Fruit fly (Drosophila melanogaster) whole organism, embryonic: ENCODE data around the gene CG15212.

Experiments used
- CG10959 ChIP-seq: fragments of 200-800 bp; sonication (Bioruptor generic); IDR thresholded peaks from 2 replicates; pipeline ENCODE4 v1.3.6; 2022; ENCODE audit warnings: missing biosample characterization, missing genetic modification characterization
- CG10979 ChIP-seq: fragments of 200-800 bp; sonication (Bioruptor generic); optimal IDR thresholded peaks from 2 replicates; lab custom pipeline; 2018; ENCODE audit warnings: missing biosample characterization, mild to moderate bottlenecking, missing genetic modification characterization, moderate library complexity
- CG11093 ChIP-seq: fragments of 200-800 bp; sonication (Bioruptor generic); IDR thresholded peaks from 3 replicates; pipeline ENCODE4 v1.3.6; 2022; ENCODE audit warnings: missing biosample characterization, missing genetic modification characterization
- CG1233 ChIP-seq: fragments of 200-800 bp; sonication (Bioruptor generic); optimal IDR thresholded peaks from 4 replicates; lab custom pipeline; 2018; ENCODE audit warnings: missing biosample characterization, mild to moderate bottlenecking, missing genetic modification characterization
- CG12659 ChIP-seq: fragments of 200-800 bp; sonication (Bioruptor generic); optimal IDR thresholded peaks from 3 replicates; lab custom pipeline; 2017; ENCODE audit warnings: mild to moderate bottlenecking, missing biosample characterization, missing genetic modification reagents, missing genetic modification characterization
- CG13296 ChIP-seq: fragments of 200-800 bp; sonication (Bioruptor generic); optimal IDR thresholded peaks from 3 replicates; lab custom pipeline; 2018; ENCODE audit warnings: missing biosample characterization, mild to moderate bottlenecking, missing genetic modification characterization
- CG13894 ChIP-seq: fragments of 200-800 bp; sonication (Bioruptor generic); optimal IDR thresholded peaks from 3 replicates; lab custom pipeline; 2018; ENCODE audit warnings: missing biosample characterization, mild to moderate bottlenecking, missing genetic modification characterization, moderate library complexity
- CG1832 ChIP-seq: fragments of 200-800 bp; sonication (Bioruptor generic); optimal IDR thresholded peaks from 2 replicates; lab custom pipeline; 2017; ENCODE audit warnings: missing biosample characterization, mild to moderate bottlenecking, missing genetic modification characterization, inconsistent platforms
- CG2199 ChIP-seq: fragments of 200-800 bp; sonication (Bioruptor generic); IDR thresholded peaks from 3 replicates; pipeline ENCODE4 v1.3.6; 2022; ENCODE audit warnings: missing biosample characterization, missing genetic modification characterization
- CG2875 ChIP-seq: fragments of 200-800 bp; sonication (Bioruptor generic); optimal IDR thresholded peaks from 2 replicates; lab custom pipeline; 2017; ENCODE audit warnings: missing biosample characterization, mild to moderate bottlenecking, missing genetic modification characterization, missing genetic modification reagents
- CG42726 ChIP-seq: fragments of 200-800 bp; sonication (Bioruptor generic); IDR thresholded peaks from 2 replicates; pipeline ENCODE4 v1.3.6; 2022; ENCODE audit warnings: missing biosample characterization, missing genetic modification characterization; ENCODE audit not compliant: partially characterized antibody
- CG4282 ChIP-seq: fragments of 200-800 bp; sonication (Bioruptor generic); optimal IDR thresholded peaks from 2 replicates; lab custom pipeline; 2016; ENCODE audit warnings: missing biosample characterization, missing genetic modification characterization
- CG43689 ChIP-seq: fragments of 200-800 bp; sonication (Bioruptor generic); IDR thresholded peaks from 2 replicates; pipeline ENCODE4 v1.3.6; 2022; ENCODE audit warnings: missing biosample characterization, missing genetic modification characterization
- CG4404 ChIP-seq: fragments of 200-800 bp; sonication (Bioruptor generic); IDR thresholded peaks from 2 replicates; pipeline ENCODE4 v1.3.6; 2022; ENCODE audit warnings: missing biosample characterization, missing genetic modification characterization
- CG4854 ChIP-seq: fragments of 200-800 bp; sonication (Bioruptor generic); optimal IDR thresholded peaks from 2 replicates; lab custom pipeline; 2016; ENCODE audit warnings: missing biosample characterization, missing genetic modification characterization, inconsistent platforms
- CG6765 ChIP-seq: fragments of 200-800 bp; sonication (Bioruptor generic); optimal IDR thresholded peaks from 3 replicates; lab custom pipeline; 2017; ENCODE audit warnings: missing biosample characterization, mild to moderate bottlenecking, missing genetic modification characterization
- CG8478 ChIP-seq: fragments of >200 bp; optimal IDR thresholded peaks from 2 replicates; lab custom pipeline; 2018
- CG9437 ChIP-seq: fragments of 200-800 bp; sonication (Bioruptor generic); optimal IDR thresholded peaks from 2 replicates; lab custom pipeline; 2018; ENCODE audit warnings: missing biosample characterization, mild to moderate bottlenecking, missing genetic modification characterization
- CG9932 ChIP-seq: fragments of 200-800 bp; sonication (Bioruptor generic); IDR thresholded peaks from 2 replicates; pipeline ENCODE4 v1.3.6; 2022; ENCODE audit warnings: missing biosample characterization, missing genetic modification characterization
- CTCF ChIP-seq: fragments of 200-800 bp; sonication (Bioruptor generic); optimal IDR thresholded peaks from 2 replicates; lab custom pipeline; 2017; ENCODE audit warnings: missing biosample characterization, mild to moderate bottlenecking, missing genetic modification characterization, moderate library complexity
- Camta ChIP-seq: fragments of 200-800 bp; sonication (Bioruptor generic); optimal IDR thresholded peaks from 2 replicates; lab custom pipeline; 2016; ENCODE audit warnings: missing biosample characterization, missing genetic modification characterization
- Dip2 ChIP-seq: fragments of 200-800 bp; sonication (Bioruptor generic); IDR thresholded peaks from 2 replicates; pipeline ENCODE4 v1.3.6; 2022; ENCODE audit warnings: missing biosample characterization, missing genetic modification characterization
- Dip3 ChIP-seq: fragments of 200-800 bp; sonication (Bioruptor generic); optimal IDR thresholded peaks from 3 replicates; lab custom pipeline; 2016; ENCODE audit warnings: missing biosample characterization, missing genetic modification characterization
- Doc3 ChIP-seq: fragments of 200-800 bp; sonication (Bioruptor generic); IDR thresholded peaks from 3 replicates; pipeline ENCODE4 v1.3.6; 2022; ENCODE audit warnings: missing biosample characterization, missing genetic modification characterization; ENCODE audit not compliant: partially characterized antibody
- ERR ChIP-seq: fragments of 200-800 bp; sonication (Bioruptor generic); optimal IDR thresholded peaks from 2 replicates; lab custom pipeline; 2016; ENCODE audit warnings: missing biosample characterization, missing genetic modification characterization
- Ets65A ChIP-seq: fragments of 200-800 bp; sonication (Bioruptor generic); peaks from one replicate; lab custom pipeline; 2016; ENCODE audit warnings: missing biosample characterization, missing genetic modification characterization
- H2.0 ChIP-seq: fragments of 200-800 bp; sonication (Bioruptor generic); IDR thresholded peaks from 2 replicates; pipeline ENCODE4 v1.3.6; 2022; ENCODE audit warnings: missing biosample characterization, missing genetic modification characterization
- Hey ChIP-seq: fragments of 200-800 bp; sonication (Bioruptor generic); optimal IDR thresholded peaks from 3 replicates; lab custom pipeline; 2018; ENCODE audit warnings: missing biosample characterization, mild to moderate bottlenecking, missing genetic modification characterization
- HmgZ ChIP-seq: fragments of 200-800 bp; sonication (Bioruptor generic); optimal IDR thresholded peaks from 2 replicates; lab custom pipeline; 2018; ENCODE audit warnings: missing biosample characterization, mild to moderate bottlenecking, missing genetic modification characterization
- Hmr ChIP-seq: fragments of 200-800 bp; sonication (Bioruptor generic); optimal IDR thresholded peaks from 3 replicates; lab custom pipeline; 2017; ENCODE audit warnings: mild to moderate bottlenecking, missing biosample characterization, missing genetic modification reagents, missing genetic modification characterization
- Lpt ChIP-seq: fragments of >200 bp; optimal IDR thresholded peaks from 2 replicates; lab custom pipeline; 2018; ENCODE audit warnings: missing biosample characterization, missing genetic modification characterization
- PHDP ChIP-seq: fragments of 200-800 bp; sonication (Bioruptor generic); optimal IDR thresholded peaks from 3 replicates; lab custom pipeline; 2018; ENCODE audit warnings: missing biosample characterization, mild to moderate bottlenecking, missing genetic modification characterization, moderate library complexity
- Taf1 ChIP-seq: fragments of 200-800 bp; sonication (Bioruptor generic); IDR thresholded peaks from 2 replicates; pipeline ENCODE4 v1.3.6; 2022; ENCODE audit warnings: missing biosample characterization, missing genetic modification characterization
- YL-1 ChIP-seq: fragments of 200-800 bp; sonication (Bioruptor generic); optimal IDR thresholded peaks from 3 replicates; lab custom pipeline; 2017; ENCODE audit warnings: missing biosample characterization, mild to moderate bottlenecking, missing genetic modification characterization
- cad ChIP-seq: fragments of >200 bp; optimal IDR thresholded peaks from 2 replicates; lab custom pipeline; 2017; ENCODE audit warnings: missing biosample characterization, missing genetic modification characterization
- ci ChIP-seq: fragments of 200-800 bp; sonication (Bioruptor generic); IDR thresholded peaks from 3 replicates; pipeline ENCODE4 v1.3.6; 2022; ENCODE audit warnings: missing biosample characterization, missing genetic modification characterization
- ewg ChIP-seq: fragments of 200-800 bp; sonication (Bioruptor generic); optimal IDR thresholded peaks from 3 replicates; lab custom pipeline; 2017; ENCODE audit warnings: mild to moderate bottlenecking, missing biosample characterization, missing genetic modification reagents, missing genetic modification characterization
- fd64A ChIP-seq: fragments of 200-800 bp; sonication (Bioruptor generic); optimal IDR thresholded peaks from 3 replicates; lab custom pipeline; 2018; ENCODE audit warnings: missing biosample characterization, mild to moderate bottlenecking, missing genetic modification characterization
- gt ChIP-seq: fragments of 200-800 bp; sonication (Bioruptor generic); IDR thresholded peaks from 2 replicates; pipeline ENCODE4 v1.3.6; 2022; ENCODE audit warnings: missing biosample characterization, missing genetic modification characterization
- lilli ChIP-seq: fragments of 200-800 bp; sonication (Bioruptor generic); optimal IDR thresholded peaks from 3 replicates; lab custom pipeline; 2016; ENCODE audit warnings: missing biosample characterization, missing genetic modification characterization
- nmo ChIP-seq: fragments of 200-800 bp; sonication (Bioruptor generic); optimal IDR thresholded peaks from 2 replicates; lab custom pipeline; 2018; ENCODE audit warnings: missing biosample characterization, mild to moderate bottlenecking, missing genetic modification characterization, moderate library complexity
- oc ChIP-seq: fragments of 200-800 bp; sonication (Bioruptor generic); optimal IDR thresholded peaks from 2 replicates; lab custom pipeline; 2018; ENCODE audit warnings: missing biosample characterization, mild to moderate bottlenecking, missing genetic modification characterization, moderate library complexity
- phol ChIP-seq: fragments of 200-800 bp; sonication (Bioruptor generic); optimal IDR thresholded peaks from 3 replicates; lab custom pipeline; 2018; ENCODE audit warnings: missing biosample characterization, mild to moderate bottlenecking, missing genetic modification characterization, moderate library complexity
- prd ChIP-seq, 3 experiments: fragments of >200 bp in 2 of 3; fragments of 200-800 bp in 1 of 3; sonication (Bioruptor generic) in 1 of 3; optimal IDR thresholded peaks in 2 of 3; IDR thresholded peaks in 1 of 3; 2 replicates in 2 of 3; 3 replicates in 1 of 3; pipeline versions ENCODE4 v1.3.6 to Lab custom; 2017 to 2022; ENCODE audit warnings: missing biosample characterization in 1 of 3, missing genetic modification characterization in 1 of 3
- slbo ChIP-seq: fragments of 200-800 bp; sonication (Bioruptor generic); IDR thresholded peaks from 2 replicates; pipeline ENCODE4 v1.3.6; 2022; ENCODE audit warnings: missing biosample characterization, missing genetic modification characterization
- stc ChIP-seq: fragments of 200-800 bp; sonication (Bioruptor generic); IDR thresholded peaks from 2 replicates; pipeline ENCODE4 v1.3.6; 2022; ENCODE audit warnings: missing biosample characterization, missing genetic modification characterization
- tna ChIP-seq: fragments of 200-800 bp; sonication (Bioruptor generic); IDR thresholded peaks from 2 replicates; pipeline ENCODE4 v1.3.6; 2022; ENCODE audit warnings: missing biosample characterization, missing genetic modification characterization; ENCODE audit not compliant: partially characterized antibody
- ttk ChIP-seq: fragments of 200-800 bp; sonication (Bioruptor generic); IDR thresholded peaks from 2 replicates; pipeline ENCODE4 v2.1.2; 2022; ENCODE audit warnings: missing biosample characterization, missing genetic modification characterization
- wek ChIP-seq: fragments of 200-800 bp; sonication (Bioruptor generic); optimal IDR thresholded peaks from 3 replicates; lab custom pipeline; 2018; ENCODE audit warnings: missing biosample characterization, mild to moderate bottlenecking, missing genetic modification characterization, moderate library complexity
- zen2 ChIP-seq: fragments of 200-800 bp; sonication (Bioruptor generic); IDR thresholded peaks from 3 replicates; pipeline ENCODE4 v1.3.6; 2022; ENCODE audit warnings: missing biosample characterization, missing genetic modification characterization; ENCODE audit not compliant: partially characterized antibody

CG15212 gene

DNA sequence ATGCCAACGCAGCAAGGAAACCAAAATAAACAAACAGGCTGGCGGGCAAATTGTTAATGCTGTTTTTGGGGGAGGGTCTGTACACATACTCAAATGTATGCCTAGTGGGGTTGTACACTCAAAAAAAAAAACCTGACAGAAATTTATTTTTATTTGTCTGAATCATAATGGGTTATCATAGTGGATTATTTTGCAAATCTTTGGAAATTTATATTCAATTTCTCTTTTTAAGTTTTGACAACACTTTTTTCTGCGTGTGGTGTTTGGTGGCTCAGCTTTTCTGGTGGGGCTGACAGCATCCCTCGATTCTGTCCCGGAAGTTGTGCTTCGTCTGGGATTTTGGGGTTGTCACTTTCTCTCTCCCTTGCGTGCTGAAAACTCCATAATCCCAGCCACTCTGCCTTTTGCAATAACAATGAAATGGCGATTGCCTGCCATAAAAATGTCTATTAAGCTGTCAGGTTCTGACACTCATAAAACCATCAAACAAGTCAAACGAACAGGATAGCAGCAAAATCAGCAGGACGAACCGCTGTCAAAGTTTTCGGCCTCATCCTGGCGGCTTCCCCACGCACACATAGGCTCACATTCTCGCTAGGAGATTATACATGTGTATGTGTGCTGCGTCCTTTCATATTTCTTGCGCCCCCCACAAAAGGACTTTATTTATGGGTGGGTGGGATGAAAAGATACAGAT is 23.7 kb downstream of the CG15212 start (continued):
- TF ChIP-seq nmo (GFP tag; lab: Kevin White, UChicago) (peak; percentile 51), YL-1 (no peak), CG13894 (tag; lab: Kevin White, UChicago) (peak; percentile 86), ci (no peak), HmgZ (tag; lab: Kevin White, UChicago) (peak; percentile 77), ERR (GFP tag; lab: Kevin White, UChicago) (peak; percentile 74), CG4854 (GFP tag; lab: Kevin White, UChicago) (peak; percentile 15), Hmr (GFP tag; lab: Kevin White, UChicago) (peak; percentile 89), Dip2 (GFP tag; lab: Robert Waterston, UW) (no peak), CG10979 (tag; lab: Kevin White, UChicago) (peak; percentile 66), CG2199 (0 out of 3 replicates have a peak, but pooled peaks have one; percentile 44), CG10959 (GFP tag; lab: Robert Waterston, UW) (peak; percentile 51), CG43689 (GFP tag; lab: Robert Waterston, UW) (no peak; the same call in none of the 2 replicates), gt (GFP tag; lab: Robert Waterston, UW) (0 out of 2 replicates have a peak, but pooled peaks have one; percentile 36), PHDP (tag; lab: Kevin White, UChicago) (peak; percentile 77), stc (GFP tag; lab: Robert Waterston, UW) (peak; percentile 85), Lpt (GFP tag; lab: Kevin White, UChicago) (no peak), tna (GFP tag; lab: Robert Waterston, UW) (no peak), CG1233 (GFP tag; lab: Kevin White, UChicago) (peak; percentile 33), CG42726 (peak; percentile 51; the same call in 1 of the 2 replicates), zen2 (GFP tag; lab: Robert Waterston, UW) (no peak), CG11093 (GFP tag; lab: Robert Waterston, UW) (peak; percentile 55; the same call in 1 of the 3 replicates), Camta (GFP tag; lab: Kevin White, UChicago) (peak; percentile 67), CG4404 (GFP tag; lab: Robert Waterston, UW) (no peak), H2.0 (GFP tag; lab: Robert Waterston, UW) (peak; percentile 78), CG1832 (GFP tag; lab: Kevin White, UChicago) (no peak), Taf1 (GFP tag; lab: Robert Waterston, UW) (peak; percentile 78; the same call in 1 of the 2 replicates), fd64A (GFP tag; lab: Kevin White, UChicago) (peak; percentile 9), Ets65A (GFP tag; lab: Kevin White, UChicago) (peak; percentile 93), CG2875 (GFP tag; lab: Kevin White, UChicago) (peak; percentile 39), slbo (peak; percentile 89; the same call in 1 of the 2 replicates), phol (no peak), Doc3 (GFP tag; lab: Robert Waterston, UW) (no peak), lilli (GFP tag; lab: Kevin White, UChicago) (peak; percentile 84), prd (optimal IDR thresholded peaks at IDR 0.05; lab: Kevin White, UChicago) (no peak), prd (GFP tag; IDR thresholded peaks at IDR 0.05; lab: Robert Waterston, UW) (no peak; the same call in 2 of the 3 replicates), wek (GFP tag; lab: Kevin White, UChicago) (no peak), CTCF (GFP tag; lab: Kevin White, UChicago) (no peak), Hey (peak; percentile 2), CG4282 (GFP tag; lab: Kevin White, UChicago) (peak; percentile 26), CG13296 (peak; percentile 82), ttk (GFP tag; lab: Robert Waterston, UW) (no peak; the same call in 1 of the 2 replicates), CG9437 (GFP tag; lab: Kevin White, UChicago) (peak; percentile 20), CG8478 (no peak), CG12659 (GFP tag; lab: Kevin White, UChicago) (peak; percentile 73), Dip3 (GFP tag; lab: Kevin White, UChicago) (peak; percentile 59), oc (tag; lab: Kevin White, UChicago) (peak; percentile 65), CG9932 (GFP tag; lab: Robert Waterston, UW) (no peak; the same call in 1 of the 2 replicates), ewg (peak; percentile 42), cad (GFP tag; lab: Kevin White, UChicago) (no peak), CG6765 (GFP tag; lab: Kevin White, UChicago) (peak; percentile 18)
